Fruit fly (Drosophila melanogaster): ENCODE measurements around the gene Cp15.

The Cp15 gene

dm6 chr3L:8704713-8705412 lies 23.4 kb upstream of the Cp15 start (continued):
- 0 out of 2 replicates have a peak, but pooled peaks have one; percentile 26 for TF ChIP-seq CG9932 (GFP tag; IDR thresholded peaks at IDR 0.05)
- peak; percentile 84 for TF ChIP-seq ftz-f1 (GFP tag; optimal IDR thresholded peaks at IDR 0.05)
- no peak for TF ChIP-seq Usf (GFP tag; optimal IDR thresholded peaks at IDR 0.05)
- TF ChIP-seq CG17829 (tag; optimal IDR thresholded peaks at IDR 0.05): no peak
- no peak for TF ChIP-seq Sox100B (GFP tag; optimal IDR thresholded peaks at IDR 0.05)
- TF ChIP-seq bab2 (GFP tag; optimal IDR thresholded peaks at IDR 0.05): no peak
- peak; percentile 66 for TF ChIP-seq lab (GFP tag; optimal IDR thresholded peaks at IDR 0.05)
- 0 out of 2 replicates have a peak, but pooled peaks have one; percentile 21 for TF ChIP-seq ara (GFP tag; IDR thresholded peaks at IDR 0.05)
- no peak for TF ChIP-seq Ets97D (GFP tag; optimal IDR thresholded peaks at IDR 0.05)
- peak; percentile 38; the same call in 1 of the 2 replicates for TF ChIP-seq NFAT (GFP tag; IDR thresholded peaks at IDR 0.05)
- no peak for TF ChIP-seq CG18764 (GFP tag; optimal IDR thresholded peaks at IDR 0.05)
- TF ChIP-seq CkIIα-i1 (GFP tag; IDR thresholded peaks at IDR 0.05): no peak
- no peak for TF ChIP-seq ind (GFP tag; optimal IDR thresholded peaks at IDR 0.05)
- TF ChIP-seq chinmo (GFP tag; IDR thresholded peaks at IDR 0.05; ENCODE audit: partially characterized antibody): peak; percentile 73; the same call in 1 of the 4 replicates
- no peak for TF ChIP-seq pho (GFP tag; optimal IDR thresholded peaks at IDR 0.05)
- peak; percentile 31 for TF ChIP-seq CG8281 (tag; optimal IDR thresholded peaks at IDR 0.05)
- TF ChIP-seq kay (GFP tag; optimal IDR thresholded peaks at IDR 0.05): peak; percentile 44
- peak; percentile 74 for TF ChIP-seq gro (GFP tag; optimal IDR thresholded peaks at IDR 0.05)
- TF ChIP-seq caup (GFP tag; optimal IDR thresholded peaks at IDR 0.05; ENCODE audit: severe bottlenecking): no peak
- no peak for TF ChIP-seq CG14710 (tag; optimal IDR thresholded peaks at IDR 0.05)
- TF ChIP-seq Bgb (GFP tag; IDR thresholded peaks at IDR 0.05; ENCODE audit: partially characterized antibody): 0 out of 2 replicates have a peak, but pooled peaks have one; percentile 5

- TF ChIP-seq MTF-1 (GFP tag; optimal IDR thresholded peaks at IDR 0.05; ENCODE audit: borderline replicate concordance) (no peak), Med (GFP tag) (peak; percentile 64), exex (tag; optimal IDR thresholded peaks at IDR 0.05) (peak; percentile 48), wdn (GFP tag; IDR thresholded peaks at IDR 0.05) (no peak), CG12769 (tag; optimal IDR thresholded peaks at IDR 0.05) (peak; percentile 41), CG10979 (tag; optimal IDR thresholded peaks at IDR 0.05) (no peak), Six4 (GFP tag; optimal IDR thresholded peaks at IDR 0.05) (no peak), Usf (GFP tag; optimal IDR thresholded peaks at IDR 0.05) (no peak), luna (GFP tag; optimal IDR thresholded peaks at IDR 0.05) (no peak), nau (GFP tag; optimal IDR thresholded peaks at IDR 0.05) (no peak), ftz-f1 (GFP tag; optimal IDR thresholded peaks at IDR 0.05) (peak; percentile 17), CG10267 (tag; optimal IDR thresholded peaks at IDR 0.05) (no peak), aop (GFP tag; IDR thresholded peaks at IDR 0.05) (no peak), Dip2 (GFP tag; IDR thresholded peaks at IDR 0.05) (no peak), sob (GFP tag; IDR thresholded peaks at IDR 0.05) (no peak), Pdp1 (GFP tag; optimal IDR thresholded peaks at IDR 0.05) (peak in 1 of 2 experiments; percentile 14), CG17328 (GFP tag; IDR thresholded peaks at IDR 0.05) (no peak), HLH54F (GFP tag; optimal IDR thresholded peaks at IDR 0.05) (no peak), HLH4C (GFP tag; IDR thresholded peaks at IDR 0.05; ENCODE audit: partially characterized antibody) (no peak), sd (tag; optimal IDR thresholded peaks at IDR 0.05) (peak; percentile 60), lola (GFP tag; optimal IDR thresholded peaks at IDR 0.05) (no peak), CG6175 (GFP tag; IDR thresholded peaks at IDR 0.05) (peak; percentile 53; the same call in 1 of the 3 replicates), NC2β (GFP tag; optimal IDR thresholded peaks at IDR 0.05) (no peak), sug (tag; optimal IDR thresholded peaks at IDR 0.05) (peak; percentile 65), Lim3 (GFP tag; IDR thresholded peaks at IDR 0.05) (no peak), CG8290 (GFP tag; optimal IDR thresholded peaks at IDR 0.05) (no peak), CG8290 (tag; optimal IDR thresholded peaks at IDR 0.05) (peak in 1 of 2 experiments; percentile 2), cwo (GFP tag; optimal IDR thresholded peaks at IDR 0.05) (peak; percentile 57), Ptx1 (GFP tag; IDR thresholded peaks at IDR 0.05) (no peak), lab (GFP tag; optimal IDR thresholded peaks at IDR 0.05) (peak; percentile 41), CG8281 (tag; optimal IDR thresholded peaks at IDR 0.05) (no peak)
Measured at dm6 chr3L:8707075-8707474, 21.2 kb upstream of the Cp15 start.

Data from whole organism, embryonic.